Worm (Caenorhabditis elegans): ENCODE measurements around the gene F10E7.1.
"Not testable (repeated sequence)": the region's sequence is repeated elsewhere in the genome, so short reads cannot be mapped to it uniquely, and the experiment has no call there.

The F10E7.1 gene

ce11 chrII:7126457-7126856 is at the start of gene F10E7.1:
Gene F10E7.1, plus strand, starts transcription at chrII:7126757.
- TF ChIP-seq sox-4 (tag; optimal IDR thresholded peaks at IDR 0.05) (no peak), lin-15B (tag; optimal IDR thresholded peaks at IDR 0.05) (no peak), hlh-4 (tag; optimal IDR thresholded peaks at IDR 0.05) (no peak), C34B4.2 (tag; optimal IDR thresholded peaks at IDR 0.05) (no peak), F16B12.6 (tag; optimal IDR thresholded peaks at IDR 0.05) (no peak), dsc-1 (tag; optimal IDR thresholded peaks at IDR 0.05) (no peak), zip-4 (GFP tag; optimal IDR thresholded peaks at IDR 0.05) (no peak), unc-30 (tag; optimal IDR thresholded peaks at IDR 0.05) (no peak), ceh-8 (GFP tag; optimal IDR thresholded peaks at IDR 0.05) (no peak), mep-1 (tag; optimal IDR thresholded peaks at IDR 0.05) (no peak), grh-1 (GFP tag; IDR thresholded peaks at IDR 0.05) (no peak), ztf-11 (tag; optimal IDR thresholded peaks at IDR 0.05) (no peak)

ce11 chrII:7084021-7084420 is 42.5 kb upstream of the F10E7.1 start, which contains the start of the genes T02G5.14 and T02G5.15:
Gene T02G5.14, plus strand, starts transcription at chrII:7084321.
Gene T02G5.15, plus strand, starts transcription at chrII:7084321.
- not testable (repeated sequence) for TF ChIP-seq mdl-1 (tag; optimal IDR thresholded peaks at IDR 0.05); nhr-19 (GFP tag; conservative IDR thresholded peaks at IDR 0.05); nhr-237 (tag; optimal IDR thresholded peaks at IDR 0.05)

- no peak for TF ChIP-seq skn-1 (tag; optimal IDR thresholded peaks at IDR 0.05)
- TF ChIP-seq rnt-1 (tag; optimal IDR thresholded peaks at IDR 0.05): peak; percentile 12
- no peak for TF ChIP-seq zip-4 (GFP tag; optimal IDR thresholded peaks at IDR 0.05)
- TF ChIP-seq C34B4.2 (tag; optimal IDR thresholded peaks at IDR 0.05): no peak
- TF ChIP-seq zag-1 (tag; optimal IDR thresholded peaks at IDR 0.05): no peak
- peak in 1 of 3 experiments; percentile 13 for TF ChIP-seq dpl-1 (GFP tag; optimal IDR thresholded peaks at IDR 0.05)
- TF ChIP-seq nhr-28 (tag; optimal IDR thresholded peaks at IDR 0.05): no peak
- TF ChIP-seq efl-1 (optimal IDR thresholded peaks at IDR 0.05): peak; percentile 44
- no peak for TF ChIP-seq efl-1 (GFP tag; optimal IDR thresholded peaks at IDR 0.05 in 1 of 2)
- no peak for TF ChIP-seq hlh-17 (GFP tag; optimal IDR thresholded peaks at IDR 0.05; ENCODE audit: borderline replicate concordance)
- TF ChIP-seq fkh-8 (tag; optimal IDR thresholded peaks at IDR 0.05): no peak
- peak in 1 of 6 experiments; percentile 44 for TF ChIP-seq elt-3 (tag; optimal IDR thresholded peaks at IDR 0.05)
- no peak for TF ChIP-seq egl-27 (tag; optimal IDR thresholded peaks at IDR 0.05)
- TF ChIP-seq nhr-84 (tag; optimal IDR thresholded peaks at IDR 0.05): no peak
- peak in 1 of 2 experiments; percentile 38 for TF ChIP-seq mdl-1 (tag; optimal IDR thresholded peaks at IDR 0.05)
- peak; percentile 59 for TF ChIP-seq nhr-90 (tag; optimal IDR thresholded peaks at IDR 0.05; ENCODE audit: poor library complexity)
- no peak for TF ChIP-seq ceh-82 (tag; optimal IDR thresholded peaks at IDR 0.05)
- TF ChIP-seq mep-1 (tag; optimal IDR thresholded peaks at IDR 0.05): peak; percentile 42
- no peak for TF ChIP-seq ceh-8 (GFP tag; optimal IDR thresholded peaks at IDR 0.05)
- peak in 1 of 2 experiments; percentile 51 for TF ChIP-seq lin-35 (GFP tag; optimal IDR thresholded peaks at IDR 0.05)
- peak; percentile 96 for TF ChIP-seq grh-1 (GFP tag; IDR thresholded peaks at IDR 0.05)
- TF ChIP-seq ces-1 (GFP tag; optimal IDR thresholded peaks at IDR 0.05): no peak
- no peak for TF ChIP-seq F16B12.6 (tag; optimal IDR thresholded peaks at IDR 0.05)
- TF ChIP-seq pqm-1 (tag; optimal IDR thresholded peaks at IDR 0.05): no peak
- no peak for TF ChIP-seq lin-13 (GFP tag; optimal IDR thresholded peaks at IDR 0.05)
- no peak for TF ChIP-seq fos-1 (tag; optimal IDR thresholded peaks at IDR 0.05)
- TF ChIP-seq unc-130 (tag; optimal IDR thresholded peaks at IDR 0.05): no peak
- TF ChIP-seq mab-9 (GFP tag; IDR thresholded peaks at IDR 0.05): peak; percentile 39; the same call in 1 of the 2 replicates
- TF ChIP-seq Y116A8C.19 (tag; optimal IDR thresholded peaks at IDR 0.05; ENCODE audit: borderline replicate concordance): no peak
- TF ChIP-seq blmp-1 (tag; optimal IDR thresholded peaks at IDR 0.05): peak; percentile 12
- TF ChIP-seq isw-1 (GFP tag; IDR thresholded peaks at IDR 0.05): peak; percentile 12; the same call in 1 of the 2 replicates
- no peak for TF ChIP-seq nhr-77 (tag; optimal IDR thresholded peaks at IDR 0.05)
- TF ChIP-seq swsn-7 (tag; optimal IDR thresholded peaks at IDR 0.05): peak; percentile 47
- TF ChIP-seq dsc-1 (tag; optimal IDR thresholded peaks at IDR 0.05): peak; percentile 6
- TF ChIP-seq sptf-1 (tag; optimal IDR thresholded peaks at IDR 0.05): no peak
- no peak for TF ChIP-seq unc-30 (tag; optimal IDR thresholded peaks at IDR 0.05)
- peak; percentile 98 for TF ChIP-seq nhr-85 (tag)
- peak; percentile 55 for TF ChIP-seq nhr-19 (GFP tag; conservative IDR thresholded peaks at IDR 0.05)
- peak; percentile 41 for TF ChIP-seq lir-3 (tag; optimal IDR thresholded peaks at IDR 0.05; ENCODE audit: poor library complexity)
- TF ChIP-seq elt-2 (tag; optimal IDR thresholded peaks at IDR 0.05): no peak
- peak; percentile 83 for TF ChIP-seq nhr-20 (tag; optimal IDR thresholded peaks at IDR 0.05)
- peak; percentile 0 for TF ChIP-seq irx-1 (tag; optimal IDR thresholded peaks at IDR 0.05)
These were observed 36.5 kb upstream of the F10E7.1 start for ce11 chrII:7090085-7090484.
